Worm (Caenorhabditis elegans) whole organism, L3 larva: ENCODE results near the gene ugt-40.

Source experiments
- ZK546.5 ChIP-seq: sonication (generic microtip); optimal IDR thresholded peaks from 2 replicates; lab custom pipeline; 2017; ENCODE audit warnings: missing biosample characterization, missing genetic modification characterization
- ama-1 ChIP-seq: fragments of 150-350 bp; optimal IDR thresholded peaks from 2 replicates; lab custom pipeline; 2018
- ceh-28 ChIP-seq: fragments of 150-350 bp; optimal IDR thresholded peaks from 2 replicates; lab custom pipeline; 2014; ENCODE audit warnings: missing biosample characterization, missing genetic modification reagents, missing genetic modification characterization
- ceh-82 ChIP-seq: fragments of 150-350 bp; optimal IDR thresholded peaks from 2 replicates; lab custom pipeline; 2014; ENCODE audit warnings: missing biosample characterization, missing genetic modification characterization
- egl-5 ChIP-seq: fragments of 150-350 bp; optimal IDR thresholded peaks from 2 replicates; lab custom pipeline; 2017; ENCODE audit warnings: missing biosample characterization, missing genetic modification reagents, missing genetic modification characterization, inconsistent platforms
- elt-2 ChIP-seq: sonication (generic microtip); optimal IDR thresholded peaks from 2 replicates; lab custom pipeline; 2016; ENCODE audit warnings: missing genetic modification reagents, mild to moderate bottlenecking, missing genetic modification characterization, missing compliant biosample characterization
- elt-3 ChIP-seq, 3 experiments: fragments of 150-350 bp in 1 of 3; sonication (generic microtip) in 2 of 3; optimal IDR thresholded peaks; 2 replicates in 2 of 3; 4 replicates in 1 of 3; lab custom pipeline; 2014 to 2017; ENCODE audit warnings: missing biosample characterization in 3 of 3, missing genetic modification characterization in 3 of 3
- fkh-2 ChIP-seq: fragments of 150-350 bp; optimal IDR thresholded peaks from 2 replicates; lab custom pipeline; 2014; ENCODE audit warnings: missing biosample characterization, missing genetic modification reagents, missing genetic modification characterization
- hmg-11 ChIP-seq: sonication (generic microtip); optimal IDR thresholded peaks from 2 replicates; lab custom pipeline; 2016; ENCODE audit warnings: missing genetic modification characterization, missing compliant biosample characterization
- jun-1 ChIP-seq: fragments of 150-350 bp; optimal IDR thresholded peaks from 2 replicates; lab custom pipeline; 2014; ENCODE audit warnings: missing biosample characterization, missing genetic modification reagents, missing genetic modification characterization
- mdl-1 ChIP-seq: fragments of 150-350 bp; optimal IDR thresholded peaks from 2 replicates; lab custom pipeline; 2014; ENCODE audit warnings: missing biosample characterization, missing genetic modification characterization
- nfya-1 ChIP-seq: sonication (generic microtip); optimal IDR thresholded peaks from 2 replicates; lab custom pipeline; 2017; ENCODE audit warnings: missing genetic modification characterization, mild to moderate bottlenecking, missing compliant biosample characterization, antibody characterized with exemption, moderate library complexity; ENCODE audit not compliant: insufficient read depth
- nhr-11 ChIP-seq: fragments of 150-350 bp; optimal IDR thresholded peaks from 2 replicates; lab custom pipeline; 2014; ENCODE audit warnings: missing biosample characterization, missing genetic modification characterization
- nhr-25 ChIP-seq: sonication (generic microtip); optimal IDR thresholded peaks from 2 replicates; lab custom pipeline; 2017; ENCODE audit warnings: missing biosample characterization, missing genetic modification characterization
- nhr-43 ChIP-seq: sonication (generic microtip); optimal IDR thresholded peaks from 2 replicates; lab custom pipeline; 2016; ENCODE audit warnings: mild to moderate bottlenecking, missing genetic modification characterization, missing compliant biosample characterization; ENCODE audit not compliant: poor library complexity, severe bottlenecking
- nhr-77 ChIP-seq: fragments of 150-350 bp; optimal IDR thresholded peaks from 2 replicates; lab custom pipeline; 2014; ENCODE audit warnings: missing biosample characterization, missing genetic modification characterization
- pha-4 ChIP-seq: fragments of 150-350 bp; optimal IDR thresholded peaks from 2 replicates; lab custom pipeline; 2014; ENCODE audit warnings: missing biosample characterization, missing genetic modification reagents, missing genetic modification characterization
- pqm-1 ChIP-seq: fragments of 150-350 bp; optimal IDR thresholded peaks from 2 replicates; lab custom pipeline; 2017; ENCODE audit warnings: missing biosample characterization, missing genetic modification characterization, inconsistent platforms
- skn-1 ChIP-seq: fragments of 150-350 bp; optimal IDR thresholded peaks from 2 replicates; lab custom pipeline; 2014; ENCODE audit warnings: missing biosample characterization, missing genetic modification characterization
- snpc-4 ChIP-seq: fragments of 150-350 bp; optimal IDR thresholded peaks from 2 replicates; lab custom pipeline; 2014; ENCODE audit warnings: missing biosample characterization, missing genetic modification characterization
- zag-1 ChIP-seq: fragments of 150-350 bp; optimal IDR thresholded peaks from 2 replicates; lab custom pipeline; 2014; ENCODE audit warnings: missing biosample characterization, missing genetic modification characterization
- ztf-4 ChIP-seq: fragments of 150-350 bp; optimal IDR thresholded peaks from 2 replicates; lab custom pipeline; 2014; ENCODE audit warnings: missing biosample characterization, missing genetic modification characterization

The ugt-40 gene

DNA sequence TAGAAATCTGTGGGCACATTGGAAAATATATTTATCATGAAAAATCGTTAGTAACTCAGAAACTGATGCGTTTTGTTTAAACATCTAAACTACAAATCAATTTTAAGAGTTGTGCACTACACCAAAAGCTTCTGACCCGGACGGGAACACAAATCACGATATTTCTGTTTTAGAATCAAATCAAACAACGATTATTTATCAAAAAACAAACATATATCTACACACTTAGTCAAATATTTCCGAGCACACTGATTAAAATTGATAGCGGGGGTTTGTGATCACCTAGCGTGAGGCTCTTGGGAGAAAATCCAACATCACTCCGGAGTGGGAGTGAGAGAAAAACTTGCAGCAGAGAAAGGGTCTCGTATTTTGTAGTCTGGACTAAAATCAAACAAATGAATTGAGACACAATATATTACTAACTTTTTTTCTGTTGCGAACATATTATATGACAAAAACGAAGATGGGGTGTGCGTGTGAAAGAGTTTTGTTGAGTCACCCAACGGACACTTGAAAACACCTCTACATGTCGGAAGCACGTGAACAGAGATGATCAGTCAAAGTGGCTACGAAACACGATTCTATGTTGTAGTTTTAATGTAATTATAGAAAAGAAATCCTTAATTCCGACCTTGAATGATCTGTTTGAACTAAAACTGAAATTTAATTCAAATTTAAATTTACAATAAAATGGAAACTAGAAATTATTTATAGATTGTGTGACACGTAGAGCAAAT is 46.3 kb downstream of the ugt-40 start:
- TF ChIP-seq elt-2 (tag; lab: Kevin White, UChicago), result peak; percentile 74
- TF ChIP-seq ceh-82 (tag; lab: Kevin White, UChicago), result no peak
- no peak for TF ChIP-seq nhr-25 (tag; lab: Kevin White, UChicago)
- no peak for TF ChIP-seq nhr-11 (tag; lab: Kevin White, UChicago)
- TF ChIP-seq zag-1 (tag; lab: Kevin White, UChicago), result no peak
- TF ChIP-seq pqm-1 (tag; lab: Kevin White, UChicago), result peak; percentile 44

DNA sequence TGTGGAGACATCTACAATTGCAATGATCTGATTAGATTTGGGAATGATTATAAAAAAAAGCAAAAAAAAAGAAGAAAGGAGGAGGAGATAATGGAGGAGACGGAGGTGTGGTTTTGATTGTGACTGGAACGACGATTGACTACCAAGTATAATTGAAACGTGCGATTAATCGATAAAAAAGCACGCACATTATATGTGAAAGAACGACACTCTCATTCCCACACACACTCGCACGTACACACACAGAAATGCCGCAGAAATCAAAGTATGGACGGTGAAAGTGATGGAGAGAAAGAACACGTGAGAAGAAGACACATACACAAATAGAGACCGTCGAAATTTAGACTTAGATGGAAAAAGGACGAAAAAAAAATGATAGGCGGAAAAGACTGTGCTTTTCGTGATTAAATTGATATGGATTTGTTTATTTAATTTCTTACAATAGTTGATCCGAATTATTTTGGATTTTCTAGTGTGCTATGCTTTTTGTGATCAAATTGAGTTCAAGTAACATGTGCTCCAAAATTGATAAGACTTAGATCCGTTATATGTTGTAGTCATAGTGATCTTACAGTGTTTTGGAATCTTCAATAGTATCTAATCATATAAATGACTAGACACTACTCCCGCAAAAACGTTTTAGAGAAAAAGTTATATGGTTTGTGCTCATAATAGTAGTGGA is 47.9 kb downstream of the ugt-40 start, which contains the start of gene nhr-135:
Gene nhr-135 (minus strand): TSS at position 51 of the 682 bp plus-strand sequence.
- TF ChIP-seq nhr-25 (tag; lab: Kevin White, UChicago) (peak; percentile 54), nhr-43 (tag; lab: Kevin White, UChicago) (peak; percentile 27), mdl-1 (peak; percentile 77), pha-4 (peak; percentile 85), elt-3 (tag; optimal IDR thresholded peaks at IDR 0.05; lab: Kevin White, UChicago) (peak in 1 of 3 experiments; percentile 72), elt-2 (tag; lab: Kevin White, UChicago) (peak; percentile 92), snpc-4 (tag; lab: Kevin White, UChicago) (peak; percentile 46), ZK546.5 (tag; lab: Kevin White, UChicago) (no peak), fkh-2 (no peak), pqm-1 (tag; lab: Kevin White, UChicago) (peak; percentile 89), jun-1 (tag; lab: Kevin White, UChicago) (peak; percentile 77), egl-5 (tag; lab: Kevin White, UChicago) (no peak), hmg-11 (peak; percentile 30), nhr-77 (tag; lab: Kevin White, UChicago) (no peak), nfya-1 (tag; lab: Kevin White, UChicago) (peak; percentile 40), ceh-28 (tag; lab: Kevin White, UChicago) (peak; percentile 59), skn-1 (tag; lab: Kevin White, UChicago) (no peak)

DNA sequence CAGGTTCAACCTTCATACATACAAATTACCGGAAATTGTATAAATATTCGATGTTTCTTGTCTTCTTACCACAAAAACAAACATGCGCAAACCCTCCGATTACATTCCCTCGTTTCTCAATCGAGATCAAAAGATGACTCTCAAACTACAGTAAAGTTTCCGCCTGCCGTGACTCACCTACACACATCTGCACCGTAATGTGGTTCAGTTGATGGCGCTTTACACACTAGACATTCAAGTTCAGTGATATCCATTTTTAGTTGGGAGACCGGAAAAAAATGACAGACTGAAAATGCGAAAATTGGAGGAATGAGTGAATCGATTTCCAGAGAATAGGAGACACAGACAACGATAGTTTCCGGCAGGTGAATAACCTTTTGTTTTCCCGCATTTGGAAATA is 50.5 kb downstream of the ugt-40 start, which contains the start of gene nhr-286:
Gene nhr-286 (minus strand): TSS at position 324 of the 400 bp plus-strand sequence.
- no peak for TF ChIP-seq nhr-11 (tag; lab: Kevin White, UChicago)
- no peak for TF ChIP-seq ztf-4 (tag; lab: Kevin White, UChicago)
- TF ChIP-seq ama-1, result peak; percentile 64
